Worm (Caenorhabditis elegans) whole organism, early embryonic: ENCODE measurements around the gene R02D5.7.

Experiments used
- ama-1 ChIP-seq: fragments of 150-350 bp; optimal IDR thresholded peaks from 2 replicates; lab custom pipeline; 2014
- ceh-13 ChIP-seq: fragments of 200-800 bp; sonication (Bioruptor generic); optimal IDR thresholded peaks from 2 replicates; lab custom pipeline; 2018; ENCODE audit warnings: mild to moderate bottlenecking, missing genetic modification characterization, missing compliant biosample characterization
- hmg-4 ChIP-seq: fragments of 200-800 bp; sonication (Bioruptor generic); optimal IDR thresholded peaks from 2 replicates; lab custom pipeline; 2018; ENCODE audit warnings: mild to moderate bottlenecking, missing genetic modification characterization, missing compliant biosample characterization
- tbx-11 ChIP-seq: fragments of 200-800 bp; sonication (Bioruptor generic); IDR thresholded peaks from 2 replicates; pipeline ENCODE4 v1.3.6; 2022; ENCODE audit warnings: missing genetic modification characterization, missing compliant biosample characterization
- tbx-37 ChIP-seq: fragments of 200-800 bp; sonication (Bioruptor generic); conservative IDR thresholded peaks from 2 replicates; pipeline ENCODE4 v1.3.6; 2022; ENCODE audit warnings: missing genetic modification reagents, missing genetic modification characterization, missing compliant biosample characterization

DNA sequence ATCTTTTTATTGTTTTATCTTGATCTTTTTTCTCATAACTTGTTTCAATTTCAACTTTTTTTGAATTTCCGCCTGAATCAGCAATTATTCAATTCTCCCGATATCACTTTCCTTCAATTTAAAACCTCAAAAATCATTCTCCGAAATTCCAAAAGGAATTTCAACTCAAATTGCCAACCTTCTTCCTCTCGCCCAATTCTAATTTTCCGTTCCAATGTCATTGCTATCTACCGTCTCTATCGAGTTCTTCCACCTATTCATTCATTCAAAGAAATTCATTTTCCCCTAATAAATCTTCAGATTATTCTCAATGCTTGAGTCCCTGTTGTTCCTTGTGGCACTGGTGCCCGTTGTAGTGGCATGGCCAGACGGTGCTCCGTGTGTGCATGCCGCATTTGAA is 40.5 kb downstream of the R02D5.7 start, which contains the start of gene F23B12.4:
- TF ChIP-seq tbx-11 (GFP tag; lab: Robert Waterston, UW) (no peak), ceh-13 (GFP tag; lab: Kevin White, UChicago) (no peak), ama-1 (lab: Kevin White, UChicago) (no peak), hmg-4 (GFP tag; lab: Kevin White, UChicago) (no peak), tbx-37 (no peak)
